Worm (Caenorhabditis elegans): ENCODE measurements around the gene K07H8.7.

K07H8.7 gene

DNA sequence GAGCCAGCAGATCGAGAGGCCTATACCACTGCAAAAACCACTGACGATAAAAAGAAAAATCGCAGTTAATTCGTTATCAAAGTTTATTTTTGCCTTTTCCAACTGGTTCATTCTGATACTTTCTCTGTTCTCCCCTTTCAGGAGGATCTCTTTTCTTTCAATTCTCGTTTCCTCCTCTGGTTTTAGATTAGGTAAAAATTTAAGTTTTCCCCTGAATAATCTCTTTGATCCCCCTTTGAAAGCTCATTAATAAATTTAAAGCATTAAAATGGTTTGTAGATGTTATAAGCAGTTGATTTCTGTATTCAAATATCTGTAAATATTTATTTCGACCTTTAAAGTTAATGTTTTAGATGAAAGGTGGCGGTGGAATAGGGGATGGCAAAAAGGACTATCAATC, 31.4 kb upstream of the K07H8.7 start, which contains the start of gene K07H8.2:
TSS of gene K07H8.2 (plus strand) at position 301 of the 400 bp plus-strand sequence.
- TF ChIP-seq mel-28 (tag; optimal IDR thresholded peaks at IDR 0.05; ENCODE audit: borderline replicate concordance): no peak
- TF ChIP-seq hsf-1 (GFP tag; IDR thresholded peaks at IDR 0.05): no peak
- peak; percentile 35 for TF ChIP-seq F49E8.2 (tag; optimal IDR thresholded peaks at IDR 0.05; ENCODE audit: insufficient read depth)
- no peak for TF ChIP-seq sdz-38 (tag; optimal IDR thresholded peaks at IDR 0.05)
- no peak for TF ChIP-seq cebp-1 (GFP tag; IDR thresholded peaks at IDR 0.05)
- TF ChIP-seq cebp-1 (tag; optimal IDR thresholded peaks at IDR 0.05): no peak

- peak; percentile 7 for TF ChIP-seq lsl-1 (GFP tag; optimal IDR thresholded peaks at IDR 0.05)
- TF ChIP-seq Y56A3A.18 (GFP tag; IDR thresholded peaks at IDR 0.05): no peak
- peak; percentile 45 for TF ChIP-seq F23B12.7 (tag; optimal IDR thresholded peaks at IDR 0.05; ENCODE audit: insufficient read depth)
- TF ChIP-seq efl-1 (GFP tag; optimal IDR thresholded peaks at IDR 0.05): peak; percentile 72
- no peak for TF ChIP-seq hmg-20 (GFP tag; IDR thresholded peaks at IDR 0.05)
- TF ChIP-seq dpl-1 (GFP tag; optimal IDR thresholded peaks at IDR 0.05): peak; percentile 67
- TF ChIP-seq tbp1 (GFP tag; optimal IDR thresholded peaks at IDR 0.05): peak; percentile 24
- no peak for TF ChIP-seq snpc-4 (GFP tag; optimal IDR thresholded peaks at IDR 0.05)
- TF ChIP-seq snpc-4 (tag; optimal IDR thresholded peaks at IDR 0.05): peak in 1 of 4 experiments; percentile 54
- TF ChIP-seq F57C9.4 (tag; optimal IDR thresholded peaks at IDR 0.05): no peak
- TF ChIP-seq attf-5 (GFP tag; optimal IDR thresholded peaks at IDR 0.05): peak; percentile 55
- TF ChIP-seq cebp-2 (GFP tag; IDR thresholded peaks at IDR 0.05): no peak
- TF ChIP-seq madf-6 (GFP tag; IDR thresholded peaks at IDR 0.05): peak; percentile 6; the same call in 1 of the 2 replicates
- no peak for TF ChIP-seq B0035.1 (tag; optimal IDR thresholded peaks at IDR 0.05)
- peak; percentile 3; the same call in 1 of the 2 replicates for TF ChIP-seq hmg-1.2 (GFP tag; IDR thresholded peaks at IDR 0.05)
- peak; percentile 87 for TF ChIP-seq F33H1.4 (GFP tag; IDR thresholded peaks at IDR 0.05)
Measured at ce11 chrIV:8289580-8290323, 29.9 kb upstream of the K07H8.7 start, which contains the start of gene daf-31. TSS of gene daf-31 (plus strand) at chrIV:8290273.

ce11 chrIV:8289505-8289579, 29.5 kb upstream of the K07H8.7 start, which contains the start of gene nucl-1:
TSS of gene nucl-1 (minus strand) at chrIV:8289530.
- TF ChIP-seq ceh-58 (GFP tag; IDR thresholded peaks at IDR 0.05) (no peak), aptf-3 (GFP tag; IDR thresholded peaks at IDR 0.05) (no peak), Y79H2A.3 (GFP tag; conservative IDR thresholded peaks at IDR 0.05) (no peak), pha-4 (tag; optimal IDR thresholded peaks at IDR 0.05) (no peak), ets-4 (GFP tag; optimal IDR thresholded peaks at IDR 0.05) (no peak), F57A8.1 (GFP tag; optimal IDR thresholded peaks at IDR 0.05) (no peak), hmg-1.2 (GFP tag; IDR thresholded peaks at IDR 0.05) (no peak), bed-2 (GFP tag; IDR thresholded peaks at IDR 0.05) (no peak), B0261.1 (tag; optimal IDR thresholded peaks at IDR 0.05) (no peak), rpc-1 (optimal IDR thresholded peaks at IDR 0.05) (no peak), rpc-1 (tag; optimal IDR thresholded peaks at IDR 0.05) (no peak), snpc-1.3 (tag; optimal IDR thresholded peaks at IDR 0.05; ENCODE audit: insufficient read depth) (no peak), akir-1 (GFP tag; optimal IDR thresholded peaks at IDR 0.05) (no peak), nfya-1 (tag; optimal IDR thresholded peaks at IDR 0.05; ENCODE audit: borderline replicate concordance, insufficient read depth) (no peak), tbp1 (GFP tag; optimal IDR thresholded peaks at IDR 0.05) (no peak), ceh-91 (GFP tag; IDR thresholded peaks at IDR 0.05) (no peak), ccch-3 (GFP tag; optimal IDR thresholded peaks at IDR 0.05) (no peak), fkh-3 (tag; optimal IDR thresholded peaks at IDR 0.05) (no peak), chd-7 (tag; optimal IDR thresholded peaks at IDR 0.05) (no peak), pbrm-1 (GFP tag; IDR thresholded peaks at IDR 0.05) (no peak)

Measured in whole organism, young adult.